Fruit fly (Drosophila melanogaster): Measurements from ENCODE around the gene gammaTub37C.

gammaTub37C gene

DNA sequence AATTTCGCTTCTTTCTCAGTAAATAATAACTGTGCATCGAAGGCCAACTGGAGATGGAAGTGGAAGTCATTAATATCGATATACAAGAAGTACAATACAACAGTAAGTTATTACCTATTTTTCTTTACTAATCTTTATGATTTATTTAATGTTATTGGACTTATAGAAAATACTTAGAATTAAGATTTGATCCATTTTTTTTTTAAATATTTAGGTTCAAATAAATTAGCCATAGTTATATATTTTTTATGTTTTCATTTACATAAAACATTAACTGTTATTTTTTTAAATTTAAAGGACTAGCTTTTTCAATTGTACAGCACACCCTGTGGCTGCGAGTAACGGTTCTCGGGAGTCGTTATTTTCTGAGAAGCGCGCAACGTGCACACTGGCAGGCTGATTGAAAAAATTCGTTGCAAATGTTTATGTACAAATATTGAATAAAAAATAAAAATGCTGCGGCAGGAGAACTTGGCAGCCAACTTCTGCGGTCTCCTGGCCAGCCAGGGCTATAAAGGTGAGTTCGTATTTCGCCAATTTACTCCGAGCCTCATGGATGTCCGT is at the start of gene gammaTub37C, which contains the start of gene pigeon:
gammaTub37C (minus strand) TSS at position 51 of the 564 bp plus-strand sequence.
pigeon (plus strand) TSS at position 368 of the 564 bp plus-strand sequence.
- no peak for TF ChIP-seq CG17801 (GFP tag; optimal IDR thresholded peaks at IDR 0.05; ENCODE audit: partially characterized antibody)

dm6 chr2L:19235120-19235519 is 49.6 kb upstream of the gammaTub37C start:
- TF ChIP-seq CG17801 (GFP tag; optimal IDR thresholded peaks at IDR 0.05; ENCODE audit: partially characterized antibody): no peak

DNA sequence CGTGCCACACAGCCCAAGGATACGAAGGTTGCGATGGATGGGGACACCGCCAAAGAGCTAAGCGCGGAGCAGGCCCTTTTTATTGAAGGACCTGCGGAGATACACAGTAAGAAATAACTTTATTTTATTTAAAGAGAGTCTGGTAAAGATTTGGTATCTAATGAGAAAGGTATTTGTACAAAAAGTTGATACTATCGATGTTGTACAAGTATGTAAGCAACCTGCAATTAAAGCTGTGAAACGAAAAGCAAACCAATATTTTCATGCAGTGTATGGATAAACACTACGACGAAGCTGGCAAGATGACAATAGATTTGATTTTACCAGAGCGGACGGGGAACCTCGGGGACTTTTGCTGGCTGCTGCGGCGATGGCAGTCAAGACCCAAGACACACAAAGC is 47.8 kb upstream of the gammaTub37C start:
- TF ChIP-seq CG17801 (GFP tag; optimal IDR thresholded peaks at IDR 0.05; ENCODE audit: partially characterized antibody): no peak

DNA sequence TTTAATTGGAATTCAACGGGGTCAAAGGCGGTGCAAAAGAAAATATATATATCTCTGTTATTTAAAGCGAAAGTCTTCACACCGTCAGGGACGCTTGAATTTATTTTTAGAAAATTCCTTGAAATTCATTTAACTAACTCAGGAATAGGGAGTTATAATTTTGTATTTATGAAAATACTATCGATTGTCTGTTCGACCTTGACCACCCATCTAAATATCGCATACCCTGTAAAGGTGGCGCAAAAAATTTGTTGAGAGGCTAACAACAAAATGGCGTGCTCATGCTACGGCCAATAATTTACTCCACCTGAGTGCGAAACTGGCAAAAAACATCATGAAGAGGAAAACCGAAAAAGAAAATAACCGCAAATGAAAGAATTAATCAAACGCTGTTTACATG is 45.0 kb upstream of the gammaTub37C start:
- TF ChIP-seq CG17801 (GFP tag; optimal IDR thresholded peaks at IDR 0.05; ENCODE audit: partially characterized antibody): no peak

- TF ChIP-seq CG17801 (GFP tag; optimal IDR thresholded peaks at IDR 0.05; ENCODE audit: partially characterized antibody): no peak
Measured at dm6 chr2L:19229059-19229458, 43.5 kb upstream of the gammaTub37C start.

- TF ChIP-seq CG17801 (GFP tag; optimal IDR thresholded peaks at IDR 0.05; ENCODE audit: partially characterized antibody): no peak
Measured at dm6 chr2L:19227656-19228055, 42.1 kb upstream of the gammaTub37C start.

- no peak for TF ChIP-seq CG17801 (GFP tag; optimal IDR thresholded peaks at IDR 0.05; ENCODE audit: partially characterized antibody)
Measured at dm6 chr2L:19225984-19226914, 40.7 kb upstream of the gammaTub37C start.

dm6 chr2L:19222311-19222710 is 36.8 kb upstream of the gammaTub37C start:
- TF ChIP-seq CG17801 (GFP tag; optimal IDR thresholded peaks at IDR 0.05; ENCODE audit: partially characterized antibody): no peak

- no peak for TF ChIP-seq CG17801 (GFP tag; optimal IDR thresholded peaks at IDR 0.05; ENCODE audit: partially characterized antibody)
Measured at dm6 chr2L:19220036-19220612, 34.6 kb upstream of the gammaTub37C start.

DNA sequence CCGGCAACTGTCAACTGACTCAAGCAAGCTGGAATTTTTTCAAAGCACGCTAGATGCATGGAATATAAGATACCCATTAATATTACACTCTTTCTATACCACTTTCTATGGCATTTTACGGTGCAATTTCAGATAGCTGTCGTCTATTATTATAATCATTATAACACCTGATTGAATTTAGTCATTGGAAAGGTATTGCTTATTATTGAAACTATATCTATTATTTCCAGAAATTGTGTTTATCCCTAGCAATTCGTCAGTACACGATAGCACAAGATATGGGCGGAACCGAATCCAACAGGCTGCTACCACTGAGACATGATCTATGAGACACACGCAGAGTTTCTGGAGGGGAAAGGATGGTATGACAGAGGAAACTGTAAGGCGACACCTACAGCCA is 33.9 kb upstream of the gammaTub37C start:
- no peak for TF ChIP-seq CG17801 (GFP tag; optimal IDR thresholded peaks at IDR 0.05; ENCODE audit: partially characterized antibody)

dm6 chr2L:19217933-19218332 is 32.4 kb upstream of the gammaTub37C start:
- no peak for TF ChIP-seq CG17801 (GFP tag; optimal IDR thresholded peaks at IDR 0.05; ENCODE audit: partially characterized antibody)

DNA sequence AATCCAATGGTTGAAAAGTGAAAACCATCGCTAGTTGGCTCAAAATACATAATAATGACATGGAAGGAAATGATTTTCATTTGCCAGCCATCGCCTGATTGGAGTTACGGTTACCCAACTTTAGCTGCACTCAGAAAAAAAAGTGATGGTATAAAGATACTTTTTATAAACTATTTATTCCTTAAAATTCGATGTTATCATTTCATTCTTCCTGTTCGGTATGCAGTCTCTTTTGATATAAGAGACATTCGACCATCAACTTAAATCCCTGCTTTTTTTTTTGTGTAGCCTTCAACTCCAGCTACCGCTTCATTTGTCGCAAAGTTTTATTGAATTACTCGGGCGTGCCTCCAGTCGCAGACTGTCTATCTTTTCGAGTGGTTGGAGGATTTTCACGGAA is 26.9 kb upstream of the gammaTub37C start:
- no peak for TF ChIP-seq CG17801 (GFP tag; optimal IDR thresholded peaks at IDR 0.05; ENCODE audit: partially characterized antibody)

DNA sequence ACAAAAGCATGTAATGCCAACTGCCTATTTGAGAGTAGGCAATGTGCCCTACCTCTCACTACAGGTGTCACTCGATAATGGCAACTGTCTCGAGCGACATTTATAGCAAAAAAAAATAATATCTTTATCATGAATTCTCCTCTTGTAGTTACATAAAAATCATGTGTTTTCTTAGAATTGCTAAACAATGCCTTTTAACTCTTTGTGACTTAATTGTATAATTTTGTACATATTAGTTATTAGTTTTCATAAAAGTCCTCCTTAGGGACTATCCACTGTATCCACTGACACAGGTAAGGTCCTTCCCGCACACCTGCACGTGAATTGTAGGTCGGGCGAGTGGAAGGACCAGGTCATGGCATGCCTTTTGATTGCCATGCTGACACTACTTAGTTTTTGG is 23.3 kb upstream of the gammaTub37C start:
- no peak for TF ChIP-seq CG17801 (GFP tag; optimal IDR thresholded peaks at IDR 0.05; ENCODE audit: partially characterized antibody)

dm6 chr2L:19204546-19204945 is 19.0 kb upstream of the gammaTub37C start:
- TF ChIP-seq CG17801 (GFP tag; optimal IDR thresholded peaks at IDR 0.05; ENCODE audit: partially characterized antibody): no peak

DNA sequence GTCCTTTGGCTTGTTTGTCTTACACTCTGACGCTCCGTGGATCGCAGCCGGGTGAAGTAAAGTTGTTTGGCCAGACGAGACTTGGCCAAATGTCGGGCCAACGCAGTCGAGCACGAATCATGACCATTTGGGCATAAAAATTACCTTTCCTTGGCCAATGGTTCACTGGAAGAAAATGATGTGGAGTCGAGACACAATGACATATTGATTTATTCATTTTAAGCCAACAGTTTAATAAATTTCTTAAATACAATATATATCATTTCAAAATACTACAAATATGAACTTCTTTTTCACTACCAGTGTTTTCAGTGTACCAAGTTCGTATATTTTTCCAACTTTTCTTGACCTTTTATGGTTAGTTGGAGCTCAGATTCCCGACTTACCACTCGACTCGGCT is 16.3 kb upstream of the gammaTub37C start:
- no peak for TF ChIP-seq CG17801 (GFP tag; optimal IDR thresholded peaks at IDR 0.05; ENCODE audit: partially characterized antibody)

dm6 chr2L:19200211-19200610 is 14.7 kb upstream of the gammaTub37C start:
- no peak for TF ChIP-seq CG17801 (GFP tag; optimal IDR thresholded peaks at IDR 0.05; ENCODE audit: partially characterized antibody)
